Worm (Caenorhabditis elegans): Measurements from ENCODE around the gene C03E10.3.

C03E10.3 gene

ce11 chrV:11323720-11324119 lies 37.5 kb downstream of the C03E10.3 start, which contains the start of gene str-141:
str-141 (minus strand) TSS chrV:11323820.
- no peak for TF ChIP-seq ama-1 (optimal IDR thresholded peaks at IDR 0.05)
- no peak for TF ChIP-seq nhr-76 (tag; optimal IDR thresholded peaks at IDR 0.05)
- TF ChIP-seq efl-1 (optimal IDR thresholded peaks at IDR 0.05), result no peak
- TF ChIP-seq efl-1 (GFP tag; optimal IDR thresholded peaks at IDR 0.05 in 1 of 2), result peak in 1 of 2 experiments; percentile 12

DNA sequence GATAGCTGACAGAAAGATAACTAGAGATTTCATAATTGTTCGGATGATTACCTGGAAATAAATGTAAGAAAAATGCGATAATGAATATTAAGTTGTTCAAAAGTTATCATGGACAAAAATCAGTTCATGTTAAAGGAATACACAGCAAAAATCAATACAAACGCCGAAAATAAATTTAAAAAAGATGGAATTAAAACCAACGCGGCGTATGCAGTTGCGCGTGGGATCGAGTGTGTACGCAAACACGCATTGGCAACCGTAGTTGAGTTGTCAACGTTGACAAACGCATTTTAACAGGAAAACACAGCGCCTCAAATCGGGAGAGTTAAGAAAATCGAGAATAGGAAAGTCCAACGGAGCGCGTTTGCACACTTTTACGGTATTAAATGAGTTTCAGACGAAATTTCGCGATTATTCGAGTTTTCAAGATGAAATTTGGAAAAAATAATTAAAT lies 40.7 kb downstream of the C03E10.3 start, which contains the start of gene tmed-10:
TSS of gene tmed-10 (minus strand) at position 51 of the 454 bp plus-strand sequence.
- TF ChIP-seq unc-30 (tag; optimal IDR thresholded peaks at IDR 0.05) (no peak), nhr-28 (tag; optimal IDR thresholded peaks at IDR 0.05) (no peak), grh-1 (GFP tag; IDR thresholded peaks at IDR 0.05) (no peak), ceh-63 (GFP tag; optimal IDR thresholded peaks at IDR 0.05) (no peak), sup-37 (GFP tag; optimal IDR thresholded peaks at IDR 0.05) (no peak), ets-5 (GFP tag; IDR thresholded peaks at IDR 0.05) (no peak), aly-2 (tag; optimal IDR thresholded peaks at IDR 0.05) (no peak), fos-1 (tag; optimal IDR thresholded peaks at IDR 0.05) (no peak), fkh-8 (tag; optimal IDR thresholded peaks at IDR 0.05) (peak; percentile 53), ces-1 (GFP tag; optimal IDR thresholded peaks at IDR 0.05) (no peak), nhr-47 (tag; optimal IDR thresholded peaks at IDR 0.05) (peak; percentile 64), lin-13 (GFP tag; optimal IDR thresholded peaks at IDR 0.05) (no peak), ztf-11 (tag; optimal IDR thresholded peaks at IDR 0.05) (peak in 1 of 2 experiments; percentile 0), unc-98 (GFP tag; IDR thresholded peaks at IDR 0.05) (no peak), nhr-19 (GFP tag; conservative IDR thresholded peaks at IDR 0.05) (peak; percentile 80), mep-1 (tag; optimal IDR thresholded peaks at IDR 0.05) (peak; percentile 83), sox-4 (tag; optimal IDR thresholded peaks at IDR 0.05) (no peak), irx-1 (tag; optimal IDR thresholded peaks at IDR 0.05) (peak; percentile 32), sptf-1 (tag; optimal IDR thresholded peaks at IDR 0.05) (no peak), snu-23 (GFP tag; optimal IDR thresholded peaks at IDR 0.05) (peak; percentile 84), efl-1 (optimal IDR thresholded peaks at IDR 0.05) (peak; percentile 59 to 68), efl-1 (GFP tag; optimal IDR thresholded peaks at IDR 0.05 in 1 of 2) (peak; percentile 55 to 95), ceh-88 (GFP tag; IDR thresholded peaks at IDR 0.05) (no peak), hlh-17 (GFP tag; optimal IDR thresholded peaks at IDR 0.05; ENCODE audit: borderline replicate concordance) (no peak), blmp-1 (tag; optimal IDR thresholded peaks at IDR 0.05) (peak; percentile 52), nhr-84 (tag; optimal IDR thresholded peaks at IDR 0.05) (no peak), ztf-4 (tag; optimal IDR thresholded peaks at IDR 0.05) (no peak), pqm-1 (tag; optimal IDR thresholded peaks at IDR 0.05) (no peak), vab-15 (tag; optimal IDR thresholded peaks at IDR 0.05) (no peak), zag-1 (tag; optimal IDR thresholded peaks at IDR 0.05) (no peak), nhr-90 (tag; optimal IDR thresholded peaks at IDR 0.05; ENCODE audit: poor library complexity) (peak; percentile 54), nhr-11 (tag; optimal IDR thresholded peaks at IDR 0.05) (no peak), nhr-71 (tag; optimal IDR thresholded peaks at IDR 0.05) (peak; percentile 78), nhr-76 (tag; optimal IDR thresholded peaks at IDR 0.05) (no peak), C04F5.9 (tag; optimal IDR thresholded peaks at IDR 0.05) (no peak), unc-62 (GFP tag; optimal IDR thresholded peaks at IDR 0.05) (no peak), ceh-82 (tag; optimal IDR thresholded peaks at IDR 0.05) (peak; percentile 85 to 87 (median 87)), aha-1 (tag; optimal IDR thresholded peaks at IDR 0.05) (no peak), lsy-2 (tag; optimal IDR thresholded peaks at IDR 0.05) (peak; percentile 87 to 96), tbx-2 (tag; optimal IDR thresholded peaks at IDR 0.05) (peak; percentile 54), lin-14 (GFP tag; optimal IDR thresholded peaks at IDR 0.05) (peak; percentile 83), lin-35 (GFP tag; optimal IDR thresholded peaks at IDR 0.05) (peak; percentile 58 to 67), zip-4 (GFP tag; optimal IDR thresholded peaks at IDR 0.05) (no peak), jun-1 (tag; optimal IDR thresholded peaks at IDR 0.05) (peak; percentile 13), fkh-4 (tag; optimal IDR thresholded peaks at IDR 0.05; ENCODE audit: borderline replicate concordance) (no peak), C16A3.4 (tag; optimal IDR thresholded peaks at IDR 0.05) (peak; percentile 28), lir-3 (tag; optimal IDR thresholded peaks at IDR 0.05; ENCODE audit: poor library complexity) (no peak), pag-3 (tag; optimal IDR thresholded peaks at IDR 0.05; ENCODE audit: borderline replicate concordance, insufficient read depth) (no peak), unc-130 (tag; optimal IDR thresholded peaks at IDR 0.05) (peak; percentile 93), mdl-1 (tag; optimal IDR thresholded peaks at IDR 0.05) (peak in 1 of 2 experiments; percentile 43)
